Fruit fly (Drosophila melanogaster): Measurements from ENCODE around the gene Top1.
A peak's percentile ranks its signal among the peaks of the same experiment; 100 is the strongest.

The Top1 gene

DNA sequence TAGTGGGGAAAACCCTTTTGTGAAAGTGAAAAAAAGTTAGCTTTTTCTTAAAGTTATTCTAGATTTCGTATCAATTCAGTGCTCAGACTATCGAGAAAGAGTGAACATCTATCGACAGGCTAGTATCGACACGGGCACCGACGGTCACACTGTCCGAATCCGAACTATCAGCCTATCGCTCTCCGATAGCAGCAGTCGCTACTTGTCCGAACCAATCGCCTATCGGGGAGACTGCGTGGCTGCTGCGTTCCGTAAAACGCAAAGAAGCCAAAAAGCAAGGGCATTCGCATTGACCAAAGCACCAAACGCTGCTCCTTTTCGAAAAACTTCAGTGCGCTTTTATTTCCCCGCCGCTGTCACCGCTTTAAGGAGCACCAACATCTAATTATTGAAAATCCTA is at the start of gene Top1:
Top1 (plus strand) TSS at position 190 of the 400 bp plus-strand sequence.
- no peak for TF ChIP-seq dmrt93B (GFP tag; optimal IDR thresholded peaks at IDR 0.05)
- no peak for TF ChIP-seq OdsH (GFP tag; optimal IDR thresholded peaks at IDR 0.05)
- TF ChIP-seq Jra (GFP tag; optimal IDR thresholded peaks at IDR 0.05), result no peak
- peak; percentile 7 for TF ChIP-seq br (GFP tag; optimal IDR thresholded peaks at IDR 0.05)
- TF ChIP-seq CrebA (GFP tag; optimal IDR thresholded peaks at IDR 0.05; ENCODE audit: borderline replicate concordance), result no peak
- no peak for TF ChIP-seq sage (GFP tag; optimal IDR thresholded peaks at IDR 0.05)
- no peak for TF ChIP-seq GATAd (GFP tag; optimal IDR thresholded peaks at IDR 0.05)
- peak; percentile 32 for TF ChIP-seq Hr83 (GFP tag; optimal IDR thresholded peaks at IDR 0.05; ENCODE audit: poor library complexity, severe bottlenecking)
- no peak for TF ChIP-seq Dif (GFP tag; optimal IDR thresholded peaks at IDR 0.05; ENCODE audit: partially characterized antibody)
- TF ChIP-seq foxo (GFP tag; optimal IDR thresholded peaks at IDR 0.05), result peak in 1 of 2 experiments; percentile 25
- TF ChIP-seq psq (GFP tag; optimal IDR thresholded peaks at IDR 0.05), result no peak
- TF ChIP-seq woc (GFP tag; optimal IDR thresholded peaks at IDR 0.05), result peak; percentile 51
- peak; percentile 49 for TF ChIP-seq rgr (GFP tag; optimal IDR thresholded peaks at IDR 0.05)
- TF ChIP-seq CG9705 (GFP tag; optimal IDR thresholded peaks at IDR 0.05), result no peak
- TF ChIP-seq Mio (GFP tag; optimal IDR thresholded peaks at IDR 0.05), result no peak
- no peak for TF ChIP-seq sv (GFP tag; optimal IDR thresholded peaks at IDR 0.05)
- TF ChIP-seq CG32264 (GFP tag; optimal IDR thresholded peaks at IDR 0.05), result no peak
- TF ChIP-seq Sp1 (GFP tag; optimal IDR thresholded peaks at IDR 0.05), result peak; percentile 16
- no peak for TF ChIP-seq Rel (GFP tag; optimal IDR thresholded peaks at IDR 0.05)
- peak; percentile 34 for TF ChIP-seq Rel (tag; optimal IDR thresholded peaks at IDR 0.05)
- no peak for TF ChIP-seq Vsx2 (GFP tag; optimal IDR thresholded peaks at IDR 0.05; ENCODE audit: partially characterized antibody)
- no peak for TF ChIP-seq Abd-B (GFP tag; optimal IDR thresholded peaks at IDR 0.05)
- peak; percentile 16 for TF ChIP-seq HLH106 (tag; optimal IDR thresholded peaks at IDR 0.05)
- TF ChIP-seq dsf (GFP tag; optimal IDR thresholded peaks at IDR 0.05; ENCODE audit: borderline replicate concordance), result no peak
- TF ChIP-seq pan (optimal IDR thresholded peaks at IDR 0.05), result no peak
- TF ChIP-seq Hnf4 (GFP tag; optimal IDR thresholded peaks at IDR 0.05), result peak; percentile 15
- TF ChIP-seq h (GFP tag; optimal IDR thresholded peaks at IDR 0.05), result peak; percentile 31

- TF ChIP-seq h (GFP tag; optimal IDR thresholded peaks at IDR 0.05) (no peak), Dif (GFP tag; optimal IDR thresholded peaks at IDR 0.05; ENCODE audit: partially characterized antibody) (no peak), OdsH (GFP tag; optimal IDR thresholded peaks at IDR 0.05) (no peak), brk (GFP tag; optimal IDR thresholded peaks at IDR 0.05) (no peak), rgr (GFP tag; optimal IDR thresholded peaks at IDR 0.05) (no peak), jim (GFP tag; optimal IDR thresholded peaks at IDR 0.05) (no peak), fru (GFP tag; optimal IDR thresholded peaks at IDR 0.05) (no peak), Jra (GFP tag; optimal IDR thresholded peaks at IDR 0.05) (no peak), psq (GFP tag; optimal IDR thresholded peaks at IDR 0.05) (no peak)
These were observed 47.0 kb upstream of the Top1 start, which contains the start of gene CG9106 for dm6 chrX:15272305-15272704. TSS of gene CG9106 (minus strand) at chrX:15272405.

- TF ChIP-seq Hr83 (GFP tag; optimal IDR thresholded peaks at IDR 0.05; ENCODE audit: poor library complexity, severe bottlenecking) (no peak), Sp1 (GFP tag; optimal IDR thresholded peaks at IDR 0.05) (no peak), OdsH (GFP tag; optimal IDR thresholded peaks at IDR 0.05) (no peak), Vsx2 (GFP tag; optimal IDR thresholded peaks at IDR 0.05; ENCODE audit: partially characterized antibody) (no peak), psq (GFP tag; optimal IDR thresholded peaks at IDR 0.05) (no peak), Dfd (GFP tag; optimal IDR thresholded peaks at IDR 0.05) (no peak), tai (GFP tag; optimal IDR thresholded peaks at IDR 0.05) (no peak), GATAd (GFP tag; optimal IDR thresholded peaks at IDR 0.05) (no peak), usp (GFP tag; optimal IDR thresholded peaks at IDR 0.05) (no peak), foxo (GFP tag; optimal IDR thresholded peaks at IDR 0.05) (no peak), Mio (GFP tag; optimal IDR thresholded peaks at IDR 0.05) (no peak), HLH106 (tag; optimal IDR thresholded peaks at IDR 0.05) (no peak), Dif (GFP tag; optimal IDR thresholded peaks at IDR 0.05; ENCODE audit: partially characterized antibody) (no peak), fru (GFP tag; optimal IDR thresholded peaks at IDR 0.05) (no peak), dl (GFP tag; optimal IDR thresholded peaks at IDR 0.05; ENCODE audit: insufficient read depth in 1 of 2, partially characterized antibody in 2 of 2) (no peak), jim (GFP tag; optimal IDR thresholded peaks at IDR 0.05) (no peak), sv (GFP tag; optimal IDR thresholded peaks at IDR 0.05) (no peak)
These were observed 26.5 kb upstream of the Top1 start, which contains the start of gene CG5877 for dm6 chrX:15292794-15293193. TSS of gene CG5877 (plus strand) at chrX:15293031.

All from whole organism, wandering third instar larva.